Fruit fly (Drosophila melanogaster) whole organism, embryonic: Measurements from ENCODE around the gene pbl.

Experiments
- Atf3 ChIP-seq: fragments of 200-800 bp; sonication (Bioruptor generic); optimal IDR thresholded peaks from 3 replicates; lab custom pipeline; 2016; ENCODE audit warnings: missing biosample characterization, missing genetic modification characterization
- B-H1 ChIP-seq: fragments of 200-800 bp; sonication (Bioruptor generic); IDR thresholded peaks from 3 replicates; pipeline ENCODE4 v1.3.6; 2022; ENCODE audit warnings: missing biosample characterization, missing genetic modification characterization
- CG10959 ChIP-seq: fragments of 200-800 bp; sonication (Bioruptor generic); IDR thresholded peaks from 2 replicates; pipeline ENCODE4 v1.3.6; 2022; ENCODE audit warnings: missing biosample characterization, missing genetic modification characterization
- CG11398 ChIP-seq: fragments of 200-800 bp; sonication (Bioruptor generic); optimal IDR thresholded peaks from 2 replicates; lab custom pipeline; 2016; ENCODE audit warnings: missing biosample characterization, missing genetic modification characterization
- CG11456 ChIP-seq: fragments of 200-800 bp; sonication (Bioruptor generic); IDR thresholded peaks from 3 replicates; pipeline ENCODE4 v1.3.6; 2022; ENCODE audit warnings: missing biosample characterization, missing genetic modification characterization
- CG11696 ChIP-seq: fragments of 200-800 bp; sonication (Bioruptor generic); IDR thresholded peaks from 2 replicates; pipeline ENCODE4 v1.3.6; 2022; ENCODE audit warnings: missing biosample characterization, missing genetic modification characterization
- CG12071 ChIP-seq: fragments of 200-800 bp; sonication (Bioruptor generic); optimal IDR thresholded peaks from 3 replicates; lab custom pipeline; 2018; ENCODE audit warnings: missing biosample characterization, mild to moderate bottlenecking, missing genetic modification characterization
- CG12659 ChIP-seq: fragments of 200-800 bp; sonication (Bioruptor generic); optimal IDR thresholded peaks from 3 replicates; lab custom pipeline; 2017; ENCODE audit warnings: mild to moderate bottlenecking, missing biosample characterization, missing genetic modification reagents, missing genetic modification characterization
- CG13123 ChIP-seq: fragments of 200-800 bp; sonication (Bioruptor generic); optimal IDR thresholded peaks from 2 replicates; lab custom pipeline; 2016; ENCODE audit warnings: missing biosample characterization, missing genetic modification characterization
- CG15073 ChIP-seq: fragments of 200-800 bp; sonication (Bioruptor generic); optimal IDR thresholded peaks from 2 replicates; lab custom pipeline; 2016; ENCODE audit warnings: missing biosample characterization, missing genetic modification characterization
- CG1603 ChIP-seq: fragments of 200-800 bp; sonication (Bioruptor generic); optimal IDR thresholded peaks from 2 replicates; lab custom pipeline; 2019; ENCODE audit warnings: missing biosample characterization, mild to moderate bottlenecking, missing genetic modification characterization, moderate library complexity
- CG16813 ChIP-seq: fragments of 200-800 bp; sonication (Bioruptor generic); IDR thresholded peaks from 3 replicates; pipeline ENCODE4 v1.3.6; 2022; ENCODE audit warnings: missing biosample characterization, missing genetic modification characterization; ENCODE audit not compliant: partially characterized antibody
- CG17328 ChIP-seq: fragments of 200-800 bp; sonication (Bioruptor generic); IDR thresholded peaks from 2 replicates; pipeline ENCODE4 v1.3.6; 2022; ENCODE audit warnings: missing biosample characterization, missing genetic modification characterization
- CG17829 ChIP-seq: fragments of 200-800 bp; optimal IDR thresholded peaks from 2 replicates; lab custom pipeline; 2019; ENCODE audit warnings: missing biosample characterization, mild to moderate bottlenecking, missing genetic modification characterization, moderate library complexity
- CG18011 ChIP-seq: fragments of 200-800 bp; sonication (Bioruptor generic); optimal IDR thresholded peaks from 2 replicates; lab custom pipeline; 2017; ENCODE audit warnings: missing biosample characterization, missing genetic modification characterization, mild to moderate bottlenecking, moderate library complexity, missing genotype
- CG2129 ChIP-seq: fragments of 200-800 bp; sonication (Bioruptor generic); IDR thresholded peaks from 2 replicates; pipeline ENCODE4 v1.3.6; 2022; ENCODE audit warnings: missing biosample characterization, missing genetic modification characterization; ENCODE audit not compliant: partially characterized antibody
- CG30431 ChIP-seq: fragments of 200-800 bp; sonication (Bioruptor generic); optimal IDR thresholded peaks from 2 replicates; lab custom pipeline; 2017; ENCODE audit warnings: missing biosample characterization, missing genetic modification characterization
- CG31224 ChIP-seq: fragments of 200-800 bp; sonication (Bioruptor generic); IDR thresholded peaks from 2 replicates; pipeline ENCODE4 v1.3.6; 2022; ENCODE audit warnings: missing biosample characterization, missing genetic modification characterization
- CG32532 ChIP-seq: fragments of 200-800 bp; sonication (Bioruptor generic); IDR thresholded peaks from 2 replicates; pipeline ENCODE4 v1.3.6; 2022; ENCODE audit warnings: missing biosample characterization, missing genetic modification characterization
- CG4854 ChIP-seq: fragments of 200-800 bp; sonication (Bioruptor generic); optimal IDR thresholded peaks from 2 replicates; lab custom pipeline; 2016; ENCODE audit warnings: missing biosample characterization, missing genetic modification characterization, inconsistent platforms
- CG6254 ChIP-seq: fragments of 200-800 bp; sonication (Bioruptor generic); optimal IDR thresholded peaks from 3 replicates; lab custom pipeline; 2017; ENCODE audit warnings: mild to moderate bottlenecking, missing biosample characterization, missing genetic modification reagents, missing genetic modification characterization
- CoRest ChIP-seq: fragments of 200-800 bp; sonication (Bioruptor generic); optimal IDR thresholded peaks from 3 replicates; lab custom pipeline; 2018; ENCODE audit warnings: missing biosample characterization, mild to moderate bottlenecking, missing genetic modification characterization, moderate library complexity
- Dek ChIP-seq: fragments of 200-800 bp; sonication (Bioruptor generic); optimal IDR thresholded peaks from 3 replicates; lab custom pipeline; 2019; ENCODE audit warnings: missing biosample characterization, mild to moderate bottlenecking, missing genetic modification characterization, moderate library complexity
- Ets65A ChIP-seq: fragments of 200-800 bp; sonication (Bioruptor generic); peaks from one replicate; lab custom pipeline; 2016; ENCODE audit warnings: missing biosample characterization, missing genetic modification characterization
- Hsf ChIP-seq: fragments of 200-800 bp; sonication (Bioruptor generic); optimal IDR thresholded peaks from 3 replicates; lab custom pipeline; 2016; ENCODE audit warnings: missing biosample characterization, missing genetic modification characterization
- Neu2 ChIP-seq: fragments of 200-800 bp; sonication (Bioruptor generic); optimal IDR thresholded peaks from 3 replicates; lab custom pipeline; 2016; ENCODE audit warnings: missing biosample characterization, missing genetic modification characterization, borderline replicate concordance
- Oaz ChIP-seq: fragments of 200-800 bp; sonication (Bioruptor generic); IDR thresholded peaks from 2 replicates; pipeline ENCODE4 v1.3.6; 2022; ENCODE audit warnings: missing biosample characterization, missing genetic modification characterization
- Pdp1 ChIP-seq, 2 experiments: fragments of 200-800 bp; sonication (Bioruptor generic); optimal IDR thresholded peaks; 3 replicates each; lab custom pipeline; 2016; ENCODE audit warnings: missing biosample characterization in 2 of 2, missing genetic modification characterization in 2 of 2, mild to moderate bottlenecking in 1 of 2, moderate library complexity in 1 of 2
- Scr ChIP-seq: fragments of 200-800 bp; sonication (Bioruptor generic); IDR thresholded peaks from 2 replicates; pipeline ENCODE4 v1.3.6; 2022; ENCODE audit warnings: missing biosample characterization, missing genetic modification characterization; ENCODE audit not compliant: partially characterized antibody
- br ChIP-seq: fragments of >200 bp; optimal IDR thresholded peaks from 2 replicates; lab custom pipeline; 2017
- dpn ChIP-seq, 2 experiments: fragments of 200-800 bp; sonication (Bioruptor generic); optimal IDR thresholded peaks; 3 replicates each; lab custom pipeline; 2016; ENCODE audit warnings: missing biosample characterization in 2 of 2, missing genetic modification characterization in 2 of 2
- exex ChIP-seq: fragments of 200-800 bp; sonication (Bioruptor generic); optimal IDR thresholded peaks from 4 replicates; lab custom pipeline; 2018; ENCODE audit warnings: missing biosample characterization, mild to moderate bottlenecking, missing genetic modification characterization, moderate library complexity
- fd102C ChIP-seq: fragments of 200-800 bp; sonication (Bioruptor generic); optimal IDR thresholded peaks from 2 replicates; lab custom pipeline; 2018; ENCODE audit warnings: missing biosample characterization, mild to moderate bottlenecking, missing genetic modification characterization, moderate library complexity
- gem ChIP-seq: fragments of 200-800 bp; sonication (Bioruptor generic); optimal IDR thresholded peaks from 2 replicates; lab custom pipeline; 2019; ENCODE audit warnings: missing biosample characterization, mild to moderate bottlenecking, missing genetic modification characterization, moderate library complexity
- grn ChIP-seq: fragments of 200-800 bp; sonication (Bioruptor generic); optimal IDR thresholded peaks from 3 replicates; lab custom pipeline; 2017; ENCODE audit warnings: missing biosample characterization, missing genetic modification characterization
- gsb ChIP-seq: fragments of 200-800 bp; sonication (Bioruptor generic); IDR thresholded peaks from 2 replicates; pipeline ENCODE4 v1.3.6; 2022; ENCODE audit warnings: missing biosample characterization, missing genetic modification characterization
- ken ChIP-seq: fragments of 200-800 bp; sonication (Bioruptor generic); IDR thresholded peaks from 3 replicates; pipeline ENCODE4 v1.3.6; 2022; ENCODE audit warnings: missing biosample characterization, missing genetic modification characterization
- nom ChIP-seq: fragments of 200-800 bp; sonication (Bioruptor generic); optimal IDR thresholded peaks from 2 replicates; lab custom pipeline; 2017; ENCODE audit warnings: missing biosample characterization, missing genetic modification characterization, mild to moderate bottlenecking, moderate library complexity, missing genetic modification reagents
- org-1 ChIP-seq: fragments of 200-800 bp; sonication (Bioruptor generic); optimal IDR thresholded peaks from 2 replicates; lab custom pipeline; 2017; ENCODE audit warnings: missing biosample characterization, missing genetic modification characterization
- p53 ChIP-seq: fragments of 200-800 bp; sonication (Bioruptor generic); optimal IDR thresholded peaks from 2 replicates; lab custom pipeline; 2016; ENCODE audit warnings: missing biosample characterization, missing genetic modification characterization
- pum ChIP-seq: fragments of 200-800 bp; sonication (Bioruptor generic); optimal IDR thresholded peaks from 2 replicates; lab custom pipeline; 2016; ENCODE audit warnings: missing biosample characterization, missing genetic modification characterization
- sc ChIP-seq, 3 experiments: fragments of >200 bp in 2 of 3; fragments of 200-800 bp in 1 of 3; sonication (Bioruptor generic) in 1 of 3; optimal IDR thresholded peaks; 2 replicates in 2 of 3; 3 replicates in 1 of 3; lab custom pipeline; 2017; ENCODE audit warnings: mild to moderate bottlenecking in 1 of 3, missing biosample characterization in 1 of 3, missing genetic modification characterization in 1 of 3, missing genetic modification reagents in 1 of 3
- schlank ChIP-seq: fragments of 200-800 bp; sonication (Bioruptor generic); optimal IDR thresholded peaks from 2 replicates; lab custom pipeline; 2018; ENCODE audit warnings: missing biosample characterization, mild to moderate bottlenecking, missing genetic modification characterization
- seq ChIP-seq: fragments of 200-800 bp; sonication (Bioruptor generic); IDR thresholded peaks from 2 replicates; pipeline ENCODE4 v1.3.6; 2022; ENCODE audit warnings: missing biosample characterization, missing genetic modification characterization
- tll ChIP-seq, 2 experiments: fragments of 200-800 bp in 1 of 2; fragments of >200 bp in 1 of 2; sonication (Bioruptor generic) in 1 of 2; optimal IDR thresholded peaks; 2 replicates each; lab custom pipeline; 2017 to 2019; ENCODE audit warnings: missing biosample characterization in 2 of 2, missing genetic modification characterization in 2 of 2, mild to moderate bottlenecking in 1 of 2, moderate library complexity in 1 of 2
- unc-4 ChIP-seq: fragments of 200-800 bp; sonication (Bioruptor generic); IDR thresholded peaks from 2 replicates; pipeline ENCODE4 v1.3.6; 2022; ENCODE audit warnings: missing biosample characterization, missing genetic modification characterization; ENCODE audit not compliant: partially characterized antibody
- vfl ChIP-seq: fragments of 200-800 bp; sonication (Bioruptor generic); optimal IDR thresholded peaks from 2 replicates; lab custom pipeline; 2016; ENCODE audit warnings: missing biosample characterization, missing genetic modification characterization
- vnd ChIP-seq: fragments of 200-800 bp; sonication (Bioruptor generic); IDR thresholded peaks from 3 replicates; pipeline ENCODE4 v1.3.6; 2022; ENCODE audit warnings: missing biosample characterization, missing genetic modification characterization; ENCODE audit not compliant: partially characterized antibody

The pbl gene

DNA sequence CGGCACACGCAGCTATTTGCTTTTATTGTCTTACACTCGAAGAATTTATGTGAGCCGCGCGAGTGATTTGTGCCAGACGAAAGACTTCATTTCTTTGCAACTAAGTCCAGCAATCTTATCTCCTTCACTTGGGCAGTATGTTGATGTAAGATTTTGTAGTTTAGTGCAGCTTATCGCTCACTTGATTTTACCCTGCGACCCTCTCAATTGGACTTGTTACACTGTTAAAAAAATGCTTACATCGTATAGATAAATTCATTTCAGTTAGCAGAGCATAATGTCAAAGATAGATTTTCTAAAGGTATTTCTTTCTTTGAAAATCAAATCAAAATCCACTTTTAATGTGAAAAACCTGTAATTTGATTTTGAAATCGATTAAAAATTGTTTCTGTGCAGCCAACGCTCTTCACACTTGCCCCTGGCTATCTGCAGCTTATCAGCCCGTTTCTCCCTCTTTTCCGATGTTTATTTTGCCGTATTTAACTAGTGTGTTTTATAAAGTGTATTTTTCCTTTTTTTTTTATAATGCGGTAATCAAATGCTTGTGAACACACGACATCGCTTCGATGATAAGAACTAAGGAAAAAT lies 60.9 kb downstream of the pbl start (continued):
- TF ChIP-seq CG17328 (peak; percentile 79), CG10959 (GFP tag; lab: Robert Waterston, UW) (peak; percentile 39; the same call in 1 of the 2 replicates), grn (peak; percentile 94), CG11398 (GFP tag; lab: Kevin White, UChicago) (peak; percentile 81), CG16813 (GFP tag; lab: Robert Waterston, UW) (no peak), schlank (peak; percentile 72), dpn (GFP tag; optimal IDR thresholded peaks at IDR 0.05; lab: Kevin White, UChicago) (peak; percentile 89), CG12071 (GFP tag; lab: Kevin White, UChicago) (peak; percentile 85), p53 (GFP tag; lab: Kevin White, UChicago) (peak; percentile 70), Scr (no peak), Neu2 (GFP tag; lab: Kevin White, UChicago) (no peak), CG18011 (peak; percentile 54), CG30431 (GFP tag; lab: Kevin White, UChicago) (peak; percentile 56), CG6254 (GFP tag; lab: Kevin White, UChicago) (peak; percentile 78), CG4854 (peak; percentile 70), CG2129 (GFP tag; lab: Robert Waterston, UW) (no peak), CG12659 (GFP tag; lab: Kevin White, UChicago) (peak; percentile 88), CG13123 (GFP tag; lab: Kevin White, UChicago) (peak; percentile 33), CG15073 (GFP tag; lab: Kevin White, UChicago) (no peak), CG31224 (peak; percentile 73), Atf3 (peak; percentile 78), exex (tag; lab: Kevin White, UChicago) (peak; percentile 92), CG11456 (GFP tag; lab: Robert Waterston, UW) (no peak; the same call in 1 of the 3 replicates), unc-4 (GFP tag; lab: Robert Waterston, UW) (no peak), CG1603 (tag; lab: Kevin White, UChicago) (peak; percentile 84), CG11696 (peak; percentile 71), tll (GFP tag; optimal IDR thresholded peaks at IDR 0.05; lab: Kevin White, UChicago) (no peak), CG17829 (tag; lab: Kevin White, UChicago) (peak; percentile 82), CG32532 (peak; percentile 90), org-1 (GFP tag; lab: Kevin White, UChicago) (peak; percentile 86), Hsf (GFP tag; lab: Kevin White, UChicago) (peak; percentile 85), br (lab: Kevin White, UChicago) (no peak), CoRest (tag; lab: Kevin White, UChicago) (peak; percentile 89), Dek (tag; lab: Kevin White, UChicago) (peak; percentile 84), gem (peak; percentile 92), vfl (GFP tag; lab: Kevin White, UChicago) (peak; percentile 84), ken (GFP tag; lab: Robert Waterston, UW) (peak; percentile 84), nom (GFP tag; lab: Kevin White, UChicago) (no peak), Oaz (GFP tag; lab: Robert Waterston, UW) (peak; percentile 84), vnd (GFP tag; lab: Robert Waterston, UW) (no peak), seq (GFP tag; lab: Robert Waterston, UW) (peak; percentile 77; the same call in 1 of the 2 replicates), B-H1 (GFP tag; lab: Robert Waterston, UW) (peak; percentile 80), sc (optimal IDR thresholded peaks at IDR 0.05; lab: Kevin White, UChicago) (no peak), sc (GFP tag; optimal IDR thresholded peaks at IDR 0.05; lab: Kevin White, UChicago) (peak; percentile 56), Pdp1 (GFP tag; optimal IDR thresholded peaks at IDR 0.05; lab: Kevin White, UChicago) (peak; percentile 81 to 99), Ets65A (GFP tag; lab: Kevin White, UChicago) (peak; percentile 96), gsb (peak; percentile 79), fd102C (GFP tag; lab: Kevin White, UChicago) (no peak), pum (GFP tag; lab: Kevin White, UChicago) (peak; percentile 86)
